Worm (Caenorhabditis elegans) whole organism, L1 larva: ENCODE measurements around the gene F38G1.3.

Experiments
- C04F5.9 ChIP-seq: sonication (generic microtip); optimal IDR thresholded peaks from 2 replicates; lab custom pipeline; 2016; ENCODE audit warnings: missing genetic modification characterization, missing compliant biosample characterization
- C16A3.4 ChIP-seq: fragments of 150-350 bp; optimal IDR thresholded peaks from 2 replicates; lab custom pipeline; 2014; ENCODE audit warnings: missing biosample characterization, missing genetic modification characterization
- C34B4.2 ChIP-seq: sonication (generic microtip); optimal IDR thresholded peaks from 2 replicates; lab custom pipeline; 2017; ENCODE audit warnings: mild to moderate bottlenecking, missing genetic modification characterization, missing compliant biosample characterization
- aha-1 ChIP-seq: fragments of 150-350 bp; optimal IDR thresholded peaks from 2 replicates; lab custom pipeline; 2014; ENCODE audit warnings: missing biosample characterization, missing genetic modification characterization
- alr-1 ChIP-seq: fragments of 200-800 bp; sonication (Bioruptor generic); optimal IDR thresholded peaks from 2 replicates; lab custom pipeline; 2018; ENCODE audit warnings: borderline replicate concordance, mild to moderate bottlenecking, missing genetic modification characterization, missing compliant biosample characterization
- ceh-63 ChIP-seq: fragments of 200-800 bp; sonication (Bioruptor generic); optimal IDR thresholded peaks from 2 replicates; lab custom pipeline; 2018; ENCODE audit warnings: mild to moderate bottlenecking, missing genetic modification characterization, missing compliant biosample characterization
- ceh-8 ChIP-seq: fragments of 200-800 bp; sonication (Bioruptor generic); optimal IDR thresholded peaks from 2 replicates; lab custom pipeline; 2018; ENCODE audit warnings: mild to moderate bottlenecking, missing genetic modification characterization, moderate library complexity, missing compliant biosample characterization
- ceh-82 ChIP-seq, 3 experiments: fragments of 150-350 bp in 1 of 3; sonication (generic microtip) in 2 of 3; optimal IDR thresholded peaks; 2 replicates each; lab custom pipeline; 2014 to 2017; ENCODE audit warnings: missing biosample characterization in 3 of 3, missing genetic modification characterization in 3 of 3
- dpl-1 ChIP-seq, 3 experiments: fragments of 150-350 bp in 2 of 3; sonication (generic microtip) in 1 of 3; optimal IDR thresholded peaks; 2 replicates each; lab custom pipeline; 2014 to 2017; ENCODE audit warnings: missing biosample characterization in 3 of 3, missing genetic modification characterization in 3 of 3, missing genetic modification reagents in 3 of 3
- dsc-1 ChIP-seq: sonication (generic microtip); optimal IDR thresholded peaks from 2 replicates; lab custom pipeline; 2016; ENCODE audit warnings: mild to moderate bottlenecking, missing genetic modification characterization, missing compliant biosample characterization
- efl-1 ChIP-seq, 4 experiments: fragments of 150-350 bp; optimal IDR thresholded peaks in 3 of 4; peaks in 1 of 4; 1 replicate in 1 of 4; 2 replicates in 3 of 4; lab custom pipeline; 2014; ENCODE audit warnings: missing biosample characterization in 2 of 4, missing genetic modification characterization in 2 of 4, missing genetic modification reagents in 2 of 4
- efl-3 ChIP-seq: fragments of 200-800 bp; sonication (Bioruptor generic); optimal IDR thresholded peaks from 2 replicates; lab custom pipeline; 2018; ENCODE audit warnings: mild to moderate bottlenecking, missing genetic modification characterization, missing compliant biosample characterization
- egl-13 ChIP-seq: sonication (generic microtip); optimal IDR thresholded peaks from 2 replicates; lab custom pipeline; 2016; ENCODE audit warnings: missing genotype, missing genetic modification reagents, missing genetic modification characterization, missing compliant biosample characterization
- elt-2 ChIP-seq: sonication (generic microtip); optimal IDR thresholded peaks from 2 replicates; lab custom pipeline; 2016; ENCODE audit warnings: missing genetic modification characterization, mild to moderate bottlenecking, inconsistent platforms, missing compliant biosample characterization, missing genetic modification reagents
- elt-3 ChIP-seq, 6 experiments: fragments of 150-350 bp in 1 of 6; sonication (generic microtip); optimal IDR thresholded peaks; 2 replicates each; lab custom pipeline; 2017 to 2018; ENCODE audit warnings: missing biosample characterization in 6 of 6, missing genetic modification characterization in 6 of 6, inconsistent platforms in 1 of 6
- fkh-10 ChIP-seq: sonication (generic microtip); optimal IDR thresholded peaks from 2 replicates; lab custom pipeline; 2017; ENCODE audit warnings: missing biosample characterization, missing genetic modification reagents, missing genetic modification characterization
- fkh-8 ChIP-seq: sonication (generic microtip); optimal IDR thresholded peaks from 2 replicates; lab custom pipeline; 2016; ENCODE audit warnings: mild to moderate bottlenecking, missing genetic modification characterization, missing compliant biosample characterization
- fos-1 ChIP-seq: fragments of 150-350 bp; optimal IDR thresholded peaks from 2 replicates; lab custom pipeline; 2014; ENCODE audit warnings: missing biosample characterization, missing genetic modification characterization
- grh-1 ChIP-seq: fragments of 200-800 bp; sonication (Bioruptor generic); IDR thresholded peaks from 2 replicates; pipeline ENCODE4 v1.3.6; 2022; ENCODE audit warnings: missing genetic modification reagents, missing genetic modification characterization, missing compliant biosample characterization
- hlh-17 ChIP-seq: fragments of 200-800 bp; sonication (Bioruptor generic); optimal IDR thresholded peaks from 2 replicates; lab custom pipeline; 2018; ENCODE audit warnings: missing genetic modification characterization, mild to moderate bottlenecking, missing compliant biosample characterization, moderate library complexity, borderline replicate concordance
- hlh-4 ChIP-seq: sonication (generic microtip); optimal IDR thresholded peaks from 2 replicates; lab custom pipeline; 2016; ENCODE audit warnings: mild to moderate bottlenecking, missing genetic modification characterization, missing compliant biosample characterization
- irx-1 ChIP-seq: sonication (generic microtip); optimal IDR thresholded peaks from 2 replicates; lab custom pipeline; 2016; ENCODE audit warnings: missing genetic modification characterization, missing compliant biosample characterization
- jun-1 ChIP-seq: fragments of 150-350 bp; optimal IDR thresholded peaks from 2 replicates; lab custom pipeline; 2014; ENCODE audit warnings: missing biosample characterization, missing genetic modification reagents, missing genetic modification characterization
- lin-14 ChIP-seq: fragments of 200-800 bp; sonication (Bioruptor generic); optimal IDR thresholded peaks from 2 replicates; lab custom pipeline; 2018; ENCODE audit warnings: mild to moderate bottlenecking, missing genetic modification characterization, moderate library complexity, missing compliant biosample characterization
- lin-35 ChIP-seq, 2 experiments: fragments of 150-350 bp; optimal IDR thresholded peaks; 2 replicates each; lab custom pipeline; 2014; ENCODE audit warnings: missing biosample characterization in 2 of 2, missing genetic modification characterization in 2 of 2, missing genetic modification reagents in 2 of 2
- lir-3 ChIP-seq: sonication (generic microtip); optimal IDR thresholded peaks from 2 replicates; lab custom pipeline; 2016; ENCODE audit warnings: mild to moderate bottlenecking, missing genetic modification characterization, moderate library complexity, missing compliant biosample characterization; ENCODE audit not compliant: poor library complexity
- lsy-2 ChIP-seq, 2 experiments: fragments of 150-350 bp; optimal IDR thresholded peaks; 2 replicates each; lab custom pipeline; 2014; ENCODE audit warnings: missing biosample characterization in 2 of 2, missing genetic modification characterization in 2 of 2
- mdl-1 ChIP-seq, 2 experiments: fragments of 150-350 bp; optimal IDR thresholded peaks; 2 replicates each; lab custom pipeline; 2014 to 2017; ENCODE audit warnings: missing biosample characterization in 2 of 2, missing genetic modification characterization in 2 of 2, inconsistent platforms in 1 of 2
- mep-1 ChIP-seq: fragments of 150-350 bp; optimal IDR thresholded peaks from 2 replicates; lab custom pipeline; 2014; ENCODE audit warnings: missing biosample characterization, missing genetic modification characterization
- nhr-12 ChIP-seq: sonication (generic microtip); optimal IDR thresholded peaks from 2 replicates; lab custom pipeline; 2017; ENCODE audit warnings: missing biosample characterization, missing genetic modification characterization
- nhr-19 ChIP-seq: fragments of 200-800 bp; sonication (Bioruptor generic); conservative IDR thresholded peaks from 2 replicates; pipeline ENCODE4 v1.3.6; 2022; ENCODE audit warnings: missing genetic modification characterization, missing compliant biosample characterization
- nhr-20 ChIP-seq: sonication (generic microtip); optimal IDR thresholded peaks from 2 replicates; lab custom pipeline; 2016; ENCODE audit warnings: mild to moderate bottlenecking, missing genetic modification characterization, missing compliant biosample characterization
- nhr-47 ChIP-seq: sonication (generic microtip); optimal IDR thresholded peaks from 2 replicates; lab custom pipeline; 2016; ENCODE audit warnings: mild to moderate bottlenecking, missing genetic modification characterization, moderate library complexity, missing compliant biosample characterization
- nhr-71 ChIP-seq: sonication (generic microtip); optimal IDR thresholded peaks from 2 replicates; lab custom pipeline; 2016; ENCODE audit warnings: mild to moderate bottlenecking, missing genetic modification characterization, moderate library complexity, missing compliant biosample characterization
- nhr-76 ChIP-seq: sonication (generic microtip); optimal IDR thresholded peaks from 2 replicates; lab custom pipeline; 2017; ENCODE audit warnings: missing biosample characterization, missing genetic modification characterization
- nhr-85 ChIP-seq: sonication (generic microtip); peaks from one replicate; lab custom pipeline; 2016; ENCODE audit warnings: missing genetic modification characterization, inconsistent platforms, missing compliant biosample characterization
- nhr-90 ChIP-seq: sonication (generic microtip); optimal IDR thresholded peaks from 2 replicates; lab custom pipeline; 2016; ENCODE audit warnings: mild to moderate bottlenecking, missing genetic modification characterization, missing compliant biosample characterization; ENCODE audit not compliant: poor library complexity
- pag-3 ChIP-seq: sonication (generic microtip); optimal IDR thresholded peaks from 2 replicates; lab custom pipeline; 2017; ENCODE audit warnings: missing genetic modification characterization, mild to moderate bottlenecking, missing compliant biosample characterization, antibody characterized with exemption, borderline replicate concordance; ENCODE audit not compliant: insufficient read depth
- rnt-1 ChIP-seq: sonication (generic microtip); optimal IDR thresholded peaks from 2 replicates; lab custom pipeline; 2016; ENCODE audit warnings: mild to moderate bottlenecking, missing genetic modification characterization, moderate library complexity, missing compliant biosample characterization
- skn-1 ChIP-seq: fragments of 150-350 bp; optimal IDR thresholded peaks from 2 replicates; lab custom pipeline; 2014; ENCODE audit warnings: missing biosample characterization, missing genetic modification characterization
- snpc-4 ChIP-seq: fragments of 150-350 bp; optimal IDR thresholded peaks from 2 replicates; lab custom pipeline; 2014; ENCODE audit warnings: missing biosample characterization, missing genetic modification characterization
- snu-23 ChIP-seq: sonication (generic microtip); optimal IDR thresholded peaks from 2 replicates; lab custom pipeline; 2016; ENCODE audit warnings: missing genetic modification characterization, missing compliant biosample characterization
- sox-4 ChIP-seq: sonication (generic microtip); optimal IDR thresholded peaks from 2 replicates; lab custom pipeline; 2016; ENCODE audit warnings: missing genetic modification characterization, missing compliant biosample characterization
- swsn-7 ChIP-seq: sonication (generic microtip); optimal IDR thresholded peaks from 2 replicates; lab custom pipeline; 2016; ENCODE audit warnings: missing genetic modification characterization, missing compliant biosample characterization
- tbx-2 ChIP-seq: sonication (generic microtip); optimal IDR thresholded peaks from 2 replicates; lab custom pipeline; 2016; ENCODE audit warnings: missing genetic modification characterization, missing compliant biosample characterization
- unc-86 ChIP-seq: sonication (generic microtip); optimal IDR thresholded peaks from 2 replicates; lab custom pipeline; 2016; ENCODE audit warnings: missing genetic modification characterization, missing compliant biosample characterization
- unc-98 ChIP-seq: fragments of 200-800 bp; sonication (Bioruptor generic); IDR thresholded peaks from 2 replicates; pipeline ENCODE4 v1.3.6; 2022; ENCODE audit warnings: missing genetic modification characterization, missing compliant biosample characterization
- zag-1 ChIP-seq: fragments of 150-350 bp; optimal IDR thresholded peaks from 2 replicates; lab custom pipeline; 2014; ENCODE audit warnings: missing biosample characterization, missing genetic modification characterization

The F38G1.3 gene

ce11 chrX:487669-488068, 11.3 kb downstream of the F38G1.3 start:
- no peak for TF ChIP-seq zag-1 (tag; lab: Kevin White, UChicago)
- TF ChIP-seq dpl-1 (GFP tag; optimal IDR thresholded peaks at IDR 0.05; lab: Kevin White, UChicago): no peak
- peak; percentile 28 for TF ChIP-seq alr-1 (tag; lab: Kevin White, UChicago)
- no peak for TF ChIP-seq hlh-17 (GFP tag; lab: Kevin White, UChicago)
- no peak for TF ChIP-seq unc-98
- no peak for TF ChIP-seq pag-3 (tag; lab: Kevin White, UChicago)

DNA sequence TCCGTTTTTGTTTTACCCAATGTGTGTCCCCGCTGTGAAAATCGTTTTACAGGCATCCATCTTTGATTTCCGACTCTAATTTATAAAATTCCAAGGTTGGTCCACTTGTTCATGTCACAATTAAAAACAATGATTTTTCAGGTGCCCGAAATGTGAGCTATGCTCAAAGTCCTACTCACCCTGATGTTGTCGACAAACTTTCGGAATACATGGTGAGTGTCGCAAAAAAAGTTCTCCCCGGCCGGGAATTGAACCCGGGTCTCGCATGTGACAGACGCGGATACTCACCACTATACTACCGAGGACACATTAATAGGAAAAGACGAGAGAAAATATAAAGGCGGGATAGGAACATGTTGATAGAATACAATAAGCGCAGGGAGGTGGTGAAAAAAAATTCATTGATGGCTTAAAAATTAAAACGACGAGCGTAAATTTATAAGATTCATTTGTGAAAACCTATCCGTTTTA, 13.3 kb downstream of the F38G1.3 start, which contains the start of gene egl-17:
Gene egl-17 (plus strand): TSS at position 51 of the 471 bp plus-strand sequence.
- TF ChIP-seq fkh-10 (GFP tag; lab: Kevin White, UChicago) (peak; percentile 37), efl-1 (optimal IDR thresholded peaks at IDR 0.05; lab: Kevin White, UChicago) (peak; percentile 17 to 35), efl-1 (GFP tag; optimal IDR thresholded peaks at IDR 0.05 in 1 of 2; lab: Kevin White, UChicago) (peak; percentile 15 to 90), sox-4 (tag; lab: Kevin White, UChicago) (peak; percentile 9), nhr-47 (tag; lab: Kevin White, UChicago) (peak; percentile 78), fos-1 (tag; lab: Kevin White, UChicago) (peak; percentile 55), nhr-76 (tag; lab: Kevin White, UChicago) (no peak), aha-1 (no peak), irx-1 (tag; lab: Kevin White, UChicago) (peak; percentile 26), unc-86 (tag; lab: Kevin White, UChicago) (no peak), nhr-90 (peak; percentile 71), lin-35 (GFP tag; optimal IDR thresholded peaks at IDR 0.05; lab: Kevin White, UChicago) (peak in 1 of 2 experiments; percentile 71), rnt-1 (tag; lab: Kevin White, UChicago) (peak; percentile 78), snu-23 (peak; percentile 86), dpl-1 (GFP tag; optimal IDR thresholded peaks at IDR 0.05; lab: Kevin White, UChicago) (peak in 2 of 3 experiments; percentile 28 to 29), alr-1 (tag; lab: Kevin White, UChicago) (no peak), dsc-1 (tag; lab: Kevin White, UChicago) (peak; percentile 86), mdl-1 (tag; optimal IDR thresholded peaks at IDR 0.05; lab: Kevin White, UChicago) (peak in 1 of 2 experiments; percentile 54), efl-3 (no peak), lir-3 (tag; lab: Kevin White, UChicago) (peak; percentile 51), nhr-71 (tag; lab: Kevin White, UChicago) (peak; percentile 72), fkh-8 (peak; percentile 54), ceh-82 (tag; optimal IDR thresholded peaks at IDR 0.05; lab: Kevin White, UChicago) (peak; percentile 32 to 72 (median 57)), ceh-63 (GFP tag; lab: Kevin White, UChicago) (no peak), elt-2 (tag; lab: Kevin White, UChicago) (peak; percentile 36), mep-1 (tag; lab: Kevin White, UChicago) (peak; percentile 65), grh-1 (GFP tag; lab: Robert Waterston, UW) (no peak), swsn-7 (tag; lab: Kevin White, UChicago) (peak; percentile 65), jun-1 (peak; percentile 49), lsy-2 (tag; optimal IDR thresholded peaks at IDR 0.05; lab: Kevin White, UChicago) (peak in 1 of 2 experiments; percentile 50), hlh-4 (tag; lab: Kevin White, UChicago) (no peak), egl-13 (no peak), C34B4.2 (tag; lab: Kevin White, UChicago) (no peak), nhr-20 (tag; lab: Kevin White, UChicago) (peak; percentile 53), snpc-4 (tag; lab: Kevin White, UChicago) (peak; percentile 53), skn-1 (peak; percentile 71), pag-3 (tag; lab: Kevin White, UChicago) (no peak), C16A3.4 (tag; lab: Kevin White, UChicago) (peak; percentile 70), nhr-12 (tag; lab: Kevin White, UChicago) (no peak), tbx-2 (peak; percentile 45), C04F5.9 (no peak), elt-3 (tag; optimal IDR thresholded peaks at IDR 0.05; lab: Kevin White, UChicago) (peak in 2 of 6 experiments; percentile 5 to 21), nhr-85 (peak; percentile 68), ceh-8 (GFP tag; lab: Kevin White, UChicago) (no peak), lin-14 (peak; percentile 63), nhr-19 (GFP tag; lab: Robert Waterston, UW) (peak; percentile 73)
